Fruit fly (Drosophila melanogaster) whole organism, embryonic: ENCODE results near the gene CG31515.

ENCODE experiments used
- Awh ChIP-seq: fragments of 200-800 bp; sonication (Bioruptor generic); IDR thresholded peaks from 2 replicates; pipeline ENCODE4, ENCODE4 v1.3.6; 2022; ENCODE audit warnings: missing biosample characterization, missing genetic modification characterization
- Bdp1 ChIP-seq: fragments of 200-800 bp; sonication (Bioruptor generic); optimal IDR thresholded peaks from 3 replicates; lab custom pipeline; 2016; ENCODE audit warnings: missing biosample characterization, missing genetic modification characterization
- CG10431 ChIP-seq: fragments of 200-800 bp; sonication (Bioruptor generic); optimal IDR thresholded peaks from 3 replicates; lab custom pipeline; 2018; ENCODE audit warnings: missing biosample characterization, mild to moderate bottlenecking, missing genetic modification characterization
- CG13287 ChIP-seq: fragments of 200-800 bp; sonication (Bioruptor generic); IDR thresholded peaks from 2 replicates; pipeline ENCODE4 v1.3.6; 2022; ENCODE audit warnings: missing biosample characterization, missing genetic modification characterization; ENCODE audit not compliant: partially characterized antibody
- CG3065 ChIP-seq: fragments of 200-800 bp; sonication (Bioruptor generic); optimal IDR thresholded peaks from 2 replicates; lab custom pipeline; 2016; ENCODE audit warnings: missing biosample characterization, missing genetic modification characterization
- CG31388 ChIP-seq: fragments of 200-800 bp; sonication (Bioruptor generic); optimal IDR thresholded peaks from 2 replicates; lab custom pipeline; 2016; ENCODE audit warnings: missing biosample characterization, missing genetic modification characterization
- CG31441 ChIP-seq: fragments of 200-800 bp; sonication (Bioruptor generic); IDR thresholded peaks from 2 replicates; pipeline ENCODE4 v1.3.6; 2022; ENCODE audit warnings: missing biosample characterization, missing genetic modification characterization
- CG3163 ChIP-seq: fragments of 200-800 bp; sonication (Bioruptor generic); optimal IDR thresholded peaks from 3 replicates; lab custom pipeline; 2016; ENCODE audit warnings: missing biosample characterization, missing genetic modification characterization
- CG3281 ChIP-seq: fragments of 200-800 bp; sonication (Bioruptor generic); optimal IDR thresholded peaks from 3 replicates; lab custom pipeline; 2017; ENCODE audit warnings: missing biosample characterization, mild to moderate bottlenecking, missing genetic modification characterization
- CG3726 ChIP-seq: fragments of 200-800 bp; sonication (Bioruptor generic); IDR thresholded peaks from 3 replicates; pipeline ENCODE4, ENCODE4 v1.3.6; 2022; ENCODE audit warnings: missing biosample characterization, missing genetic modification characterization
- CG4730 ChIP-seq: fragments of 200-800 bp; sonication (Bioruptor generic); IDR thresholded peaks from 2 replicates; pipeline ENCODE4 v1.3.6; 2022; ENCODE audit warnings: missing biosample characterization, missing genetic modification characterization
- CG8290 ChIP-seq, 3 experiments: fragments of 200-800 bp; sonication (Bioruptor generic); optimal IDR thresholded peaks; 2 replicates each; lab custom pipeline; 2016 to 2019; ENCODE audit warnings: missing biosample characterization in 3 of 3, missing genetic modification characterization in 3 of 3, mild to moderate bottlenecking in 2 of 3, moderate library complexity in 1 of 3
- CG9817 ChIP-seq: fragments of 200-800 bp; sonication (Bioruptor generic); optimal IDR thresholded peaks from 2 replicates; lab custom pipeline; 2018; ENCODE audit warnings: missing biosample characterization, mild to moderate bottlenecking, missing genetic modification characterization, moderate library complexity
- CoRest ChIP-seq: fragments of 200-800 bp; sonication (Bioruptor generic); optimal IDR thresholded peaks from 3 replicates; lab custom pipeline; 2018; ENCODE audit warnings: missing biosample characterization, mild to moderate bottlenecking, missing genetic modification characterization, moderate library complexity
- Dip3 ChIP-seq: fragments of 200-800 bp; sonication (Bioruptor generic); optimal IDR thresholded peaks from 3 replicates; lab custom pipeline; 2016; ENCODE audit warnings: missing biosample characterization, missing genetic modification characterization
- Drgx ChIP-seq: fragments of 200-800 bp; sonication (Bioruptor generic); IDR thresholded peaks from 2 replicates; pipeline ENCODE4 v1.3.6; 2022; ENCODE audit warnings: missing biosample characterization, missing genetic modification characterization
- E2f1 ChIP-seq: fragments of 200-800 bp; sonication (Bioruptor generic); IDR thresholded peaks from 2 replicates; pipeline ENCODE4 v1.3.6; 2022; ENCODE audit warnings: missing biosample characterization, missing genetic modification characterization
- Hey ChIP-seq: fragments of 200-800 bp; sonication (Bioruptor generic); optimal IDR thresholded peaks from 3 replicates; lab custom pipeline; 2018; ENCODE audit warnings: missing biosample characterization, mild to moderate bottlenecking, missing genetic modification characterization
- Lim3 ChIP-seq: fragments of 200-800 bp; sonication (Bioruptor generic); IDR thresholded peaks from 2 replicates; pipeline ENCODE4 v1.3.6; 2022; ENCODE audit warnings: missing biosample characterization, missing genetic modification characterization
- Nf-YB ChIP-seq: fragments of 200-800 bp; sonication (Bioruptor generic); optimal IDR thresholded peaks from 3 replicates; lab custom pipeline; 2019; ENCODE audit warnings: missing biosample characterization, mild to moderate bottlenecking, missing genetic modification characterization, moderate library complexity
- Nf-YC ChIP-seq: fragments of 200-800 bp; optimal IDR thresholded peaks from 3 replicates; lab custom pipeline; 2019; ENCODE audit warnings: missing biosample characterization, mild to moderate bottlenecking, missing genetic modification characterization, moderate library complexity
- Oaz ChIP-seq: fragments of 200-800 bp; sonication (Bioruptor generic); IDR thresholded peaks from 2 replicates; pipeline ENCODE4 v1.3.6; 2022; ENCODE audit warnings: missing biosample characterization, missing genetic modification characterization
- Oli ChIP-seq: fragments of 200-800 bp; sonication (Bioruptor generic); optimal IDR thresholded peaks from 2 replicates; lab custom pipeline; 2018; ENCODE audit warnings: missing biosample characterization, mild to moderate bottlenecking, missing genetic modification characterization, moderate library complexity
- Optix ChIP-seq: fragments of 200-800 bp; sonication (Bioruptor generic); IDR thresholded peaks from 3 replicates; pipeline ENCODE4 v1.3.6; 2022; ENCODE audit warnings: missing biosample characterization, missing genetic modification characterization
- Six4 ChIP-seq: fragments of 200-800 bp; sonication (Bioruptor generic); optimal IDR thresholded peaks from 2 replicates; lab custom pipeline; 2016; ENCODE audit warnings: missing biosample characterization, missing genetic modification characterization
- Sox102F ChIP-seq: fragments of 200-800 bp; sonication (Bioruptor generic); optimal IDR thresholded peaks from 2 replicates; lab custom pipeline; 2018; ENCODE audit warnings: missing biosample characterization, mild to moderate bottlenecking, missing genetic modification characterization, moderate library complexity
- ap ChIP-seq: fragments of 200-800 bp; sonication (Bioruptor generic); IDR thresholded peaks from 2 replicates; pipeline ENCODE4 v1.3.6; 2022; ENCODE audit warnings: missing biosample characterization, missing genetic modification characterization
- chm ChIP-seq: fragments of 200-800 bp; sonication (Bioruptor generic); IDR thresholded peaks from 2 replicates; pipeline ENCODE4 v1.3.6; 2022; ENCODE audit warnings: missing biosample characterization, missing genetic modification characterization
- dan ChIP-seq: fragments of 200-800 bp; sonication (Bioruptor generic); IDR thresholded peaks from 2 replicates; pipeline ENCODE4 v1.3.6; 2022; ENCODE audit warnings: missing biosample characterization, missing genetic modification characterization
- dmrt11E ChIP-seq: fragments of 200-800 bp; sonication (Bioruptor generic); optimal IDR thresholded peaks from 3 replicates; lab custom pipeline; 2018; ENCODE audit warnings: missing biosample characterization, mild to moderate bottlenecking, missing genetic modification characterization, moderate library complexity
- mam ChIP-seq: fragments of 200-800 bp; sonication (Bioruptor generic); optimal IDR thresholded peaks from 3 replicates; lab custom pipeline; 2016; ENCODE audit warnings: missing biosample characterization, missing genetic modification characterization
- nerfin-1 ChIP-seq: fragments of 200-800 bp; sonication (Bioruptor generic); optimal IDR thresholded peaks from 3 replicates; lab custom pipeline; 2019; ENCODE audit warnings: missing biosample characterization, mild to moderate bottlenecking, missing genetic modification characterization, moderate library complexity
- so ChIP-seq: fragments of 200-800 bp; sonication (Bioruptor generic); IDR thresholded peaks from 3 replicates; pipeline ENCODE4 v1.3.6; 2022; ENCODE audit warnings: missing biosample characterization, missing genetic modification characterization
- sug ChIP-seq: fragments of 200-800 bp; optimal IDR thresholded peaks from 2 replicates; lab custom pipeline; 2019; ENCODE audit warnings: missing biosample characterization, mild to moderate bottlenecking, missing genetic modification characterization, moderate library complexity
- vvl ChIP-seq: fragments of 200-800 bp; sonication (Bioruptor generic); IDR thresholded peaks from 2 replicates; pipeline ENCODE4 v1.3.6; 2022; ENCODE audit warnings: missing biosample characterization, missing genetic modification characterization

The CG31515 gene

dm6 chr3R:23425929-23426328, 37.2 kb upstream of the CG31515 start, which contains the start of gene CG43694:
Gene CG43694, minus strand, starts transcription at chr3R:23426029.
- TF ChIP-seq CG9817 = no peak
- peak; percentile 80 for TF ChIP-seq Awh
- TF ChIP-seq CG8290 (GFP tag; optimal IDR thresholded peaks at IDR 0.05; lab: Kevin White, UChicago) = no peak
- no peak for TF ChIP-seq CG8290 (tag; optimal IDR thresholded peaks at IDR 0.05; lab: Kevin White, UChicago)
- TF ChIP-seq vvl (GFP tag; lab: Robert Waterston, UW) = peak; percentile 36; the same call in 1 of the 2 replicates

- TF ChIP-seq CG13287 = no peak
- TF ChIP-seq CG31441 (GFP tag; lab: Robert Waterston, UW) = no peak
- no peak for TF ChIP-seq CG4730 (GFP tag; lab: Robert Waterston, UW)
- no peak for TF ChIP-seq E2f1 (GFP tag; lab: Robert Waterston, UW)
- no peak for TF ChIP-seq sug
- no peak for TF ChIP-seq dan (GFP tag; lab: Robert Waterston, UW)
Measured at dm6 chr3R:23425107-23425506, 36.4 kb upstream of the CG31515 start.

dm6 chr3R:23421925-23422324, 33.2 kb upstream of the CG31515 start:
- peak; percentile 62; the same call in 1 of the 2 replicates for TF ChIP-seq vvl (GFP tag; lab: Robert Waterston, UW)
- TF ChIP-seq ap (GFP tag; lab: Robert Waterston, UW) = no peak
- peak; percentile 58 for TF ChIP-seq Nf-YB (GFP tag; lab: Kevin White, UChicago)
- peak; percentile 63 for TF ChIP-seq Nf-YC (tag; lab: Kevin White, UChicago)

DNA sequence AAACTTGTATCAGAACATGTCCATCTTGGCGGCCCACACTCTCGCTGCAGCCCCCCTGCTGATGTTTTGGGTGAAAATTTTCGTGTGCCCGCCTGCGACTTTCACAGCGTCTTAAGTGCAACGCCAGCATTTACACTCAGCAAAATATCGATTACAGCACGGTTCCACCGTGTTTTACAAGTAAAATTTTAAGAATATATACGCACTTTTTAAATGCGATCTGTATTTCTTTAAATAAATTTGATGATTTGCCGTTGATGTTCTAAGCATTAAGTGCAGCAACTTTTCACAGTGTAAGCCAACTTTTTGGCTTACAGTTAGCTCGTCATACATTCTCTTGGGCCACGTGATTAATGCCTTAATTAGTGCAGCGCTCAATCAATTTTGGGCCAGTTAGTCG, 29.0 kb upstream of the CG31515 start:
- 0 out of 2 replicates have a peak, but pooled peaks have one; percentile 34 for TF ChIP-seq Drgx (GFP tag; lab: Robert Waterston, UW)
- TF ChIP-seq CG3163 (GFP tag; lab: Kevin White, UChicago) = no peak

- no peak for TF ChIP-seq mam (GFP tag; lab: Kevin White, UChicago)
- TF ChIP-seq Drgx (GFP tag; lab: Robert Waterston, UW) = peak; percentile 57
- TF ChIP-seq Bdp1 = no peak
- no peak for TF ChIP-seq CG10431 (GFP tag; lab: Kevin White, UChicago)
- no peak for TF ChIP-seq CG3726 (GFP tag; lab: Robert Waterston, UW)
- no peak for TF ChIP-seq Lim3 (GFP tag; lab: Robert Waterston, UW)
Measured at dm6 chr3R:23416579-23416978, 27.9 kb upstream of the CG31515 start.

dm6 chr3R:23407880-23408279, 19.2 kb upstream of the CG31515 start:
- TF ChIP-seq CG3281 (GFP tag; lab: Kevin White, UChicago) (no peak), CG31388 (no peak), chm (GFP tag; lab: Robert Waterston, UW) (no peak), Optix (GFP tag; lab: Robert Waterston, UW) (no peak), CG3163 (GFP tag; lab: Kevin White, UChicago) (no peak), Oli (tag; lab: Kevin White, UChicago) (peak; percentile 18), Six4 (GFP tag; lab: Kevin White, UChicago) (no peak), Hey (tag; lab: Kevin White, UChicago) (no peak), Dip3 (GFP tag; lab: Kevin White, UChicago) (no peak), CoRest (tag; lab: Kevin White, UChicago) (peak; percentile 2), so (GFP tag; lab: Robert Waterston, UW) (no peak), dmrt11E (peak; percentile 7), CG3065 (no peak), nerfin-1 (tag; lab: Kevin White, UChicago) (no peak), Oaz (GFP tag; lab: Robert Waterston, UW) (no peak), Sox102F (GFP tag; lab: Kevin White, UChicago) (peak; percentile 34)
- TF ChIP-seq, all 482 proteins: peak for 4
